Fruit fly (Drosophila melanogaster) whole organism, embryonic: ENCODE results near the gene CG10214.

Experiments used
- B-H1 ChIP-seq: fragments of 200-800 bp; sonication (Bioruptor generic); IDR thresholded peaks from 3 replicates; pipeline ENCODE4 v1.3.6; 2022; ENCODE audit warnings: missing biosample characterization, missing genetic modification characterization
- CG10431 ChIP-seq: fragments of 200-800 bp; sonication (Bioruptor generic); optimal IDR thresholded peaks from 3 replicates; lab custom pipeline; 2018; ENCODE audit warnings: missing biosample characterization, mild to moderate bottlenecking, missing genetic modification characterization
- CG1233 ChIP-seq: fragments of 200-800 bp; sonication (Bioruptor generic); optimal IDR thresholded peaks from 4 replicates; lab custom pipeline; 2018; ENCODE audit warnings: missing biosample characterization, mild to moderate bottlenecking, missing genetic modification characterization
- CG15011 ChIP-seq: fragments of 200-800 bp; sonication (Bioruptor generic); optimal IDR thresholded peaks from 3 replicates; lab custom pipeline; 2018; ENCODE audit warnings: missing biosample characterization, mild to moderate bottlenecking, missing genetic modification characterization
- CG16863 ChIP-seq: fragments of 200-800 bp; sonication (Bioruptor generic); optimal IDR thresholded peaks from 3 replicates; lab custom pipeline; 2016; ENCODE audit warnings: missing biosample characterization, missing genetic modification characterization
- CG17912 ChIP-seq: fragments of 200-800 bp; sonication (Bioruptor generic); optimal IDR thresholded peaks from 2 replicates; lab custom pipeline; 2018; ENCODE audit warnings: missing biosample characterization, mild to moderate bottlenecking, missing genetic modification characterization
- CG1832 ChIP-seq: fragments of 200-800 bp; sonication (Bioruptor generic); optimal IDR thresholded peaks from 2 replicates; lab custom pipeline; 2017; ENCODE audit warnings: missing biosample characterization, mild to moderate bottlenecking, missing genetic modification characterization, inconsistent platforms
- CG2875 ChIP-seq: fragments of 200-800 bp; sonication (Bioruptor generic); optimal IDR thresholded peaks from 2 replicates; lab custom pipeline; 2017; ENCODE audit warnings: missing biosample characterization, mild to moderate bottlenecking, missing genetic modification characterization, missing genetic modification reagents
- CG30020 ChIP-seq: fragments of 200-800 bp; optimal IDR thresholded peaks from 2 replicates; lab custom pipeline; 2019; ENCODE audit warnings: missing biosample characterization, mild to moderate bottlenecking, missing genetic modification characterization, moderate library complexity
- CG34422 ChIP-seq: fragments of 200-800 bp; sonication (Bioruptor generic); IDR thresholded peaks from 3 replicates; pipeline ENCODE4 v1.3.6; 2022; ENCODE audit warnings: missing biosample characterization, missing genetic modification characterization
- CG3726 ChIP-seq: fragments of 200-800 bp; sonication (Bioruptor generic); IDR thresholded peaks from 3 replicates; pipeline ENCODE4, ENCODE4 v1.3.6; 2022; ENCODE audit warnings: missing biosample characterization, missing genetic modification characterization
- CG6175 ChIP-seq: fragments of 200-800 bp; sonication (Bioruptor generic); IDR thresholded peaks from 3 replicates; pipeline ENCODE4 v1.3.6; 2022; ENCODE audit warnings: missing biosample characterization, missing genetic modification characterization
- CG6689 ChIP-seq: fragments of 200-800 bp; sonication (Bioruptor generic); IDR thresholded peaks from 2 replicates; pipeline ENCODE4 v1.3.6; 2022; ENCODE audit warnings: missing biosample characterization, missing genetic modification characterization
- CG7987 ChIP-seq: fragments of 200-800 bp; sonication (Bioruptor generic); optimal IDR thresholded peaks from 2 replicates; lab custom pipeline; 2018; ENCODE audit warnings: missing biosample characterization, mild to moderate bottlenecking, missing genetic modification characterization, moderate library complexity
- HLH3B ChIP-seq: fragments of 200-800 bp; sonication (Bioruptor generic); IDR thresholded peaks from 2 replicates; pipeline ENCODE4 v1.3.6; 2022; ENCODE audit warnings: missing biosample characterization, missing genetic modification characterization
- HLH54F ChIP-seq: fragments of 200-800 bp; sonication (Bioruptor generic); optimal IDR thresholded peaks from 3 replicates; lab custom pipeline; 2016; ENCODE audit warnings: missing biosample characterization, missing genetic modification characterization
- HmgD ChIP-seq: fragments of 200-800 bp; sonication (Bioruptor generic); optimal IDR thresholded peaks from 3 replicates; lab custom pipeline; 2016; ENCODE audit warnings: missing biosample characterization, missing genetic modification characterization
- Poxn ChIP-seq: fragments of 200-800 bp; sonication (Bioruptor generic); IDR thresholded peaks from 2 replicates; pipeline ENCODE4 v1.3.6; 2022; ENCODE audit warnings: missing biosample characterization, missing genetic modification characterization
- Scr ChIP-seq: fragments of 200-800 bp; sonication (Bioruptor generic); IDR thresholded peaks from 2 replicates; pipeline ENCODE4 v1.3.6; 2022; ENCODE audit warnings: missing biosample characterization, missing genetic modification characterization; ENCODE audit not compliant: partially characterized antibody
- Side ChIP-seq: fragments of 200-800 bp; sonication (Bioruptor generic); optimal IDR thresholded peaks from 2 replicates; lab custom pipeline; 2016; ENCODE audit warnings: missing biosample characterization, missing genetic modification characterization
- Sox100B ChIP-seq: fragments of 200-800 bp; sonication (Bioruptor generic); optimal IDR thresholded peaks from 3 replicates; lab custom pipeline; 2018; ENCODE audit warnings: missing biosample characterization, mild to moderate bottlenecking, missing genetic modification characterization
- Spps ChIP-seq: fragments of 200-800 bp; sonication (Bioruptor generic); optimal IDR thresholded peaks from 2 replicates; lab custom pipeline; 2018; ENCODE audit warnings: missing biosample characterization, mild to moderate bottlenecking, missing genetic modification characterization
- Sry-δ ChIP-seq: fragments of 200-800 bp; sonication (Bioruptor generic); optimal IDR thresholded peaks from 2 replicates; lab custom pipeline; 2016; ENCODE audit warnings: missing biosample characterization, missing genetic modification characterization
- Stat92E ChIP-seq, 3 experiments: fragments of >200 bp in 2 of 3; fragments of 200-800 bp in 1 of 3; sonication (Bioruptor generic) in 1 of 3; optimal IDR thresholded peaks; 2 replicates each; lab custom pipeline; 2017 to 2019; ENCODE audit warnings: missing biosample characterization in 3 of 3, missing genetic modification characterization in 3 of 3, mild to moderate bottlenecking in 1 of 3, moderate library complexity in 1 of 3
- TFAM ChIP-seq: fragments of 200-800 bp; sonication (Bioruptor generic); optimal IDR thresholded peaks from 2 replicates; lab custom pipeline; 2017; ENCODE audit warnings: missing biosample characterization, missing genetic modification characterization, inconsistent platforms
- ap ChIP-seq: fragments of 200-800 bp; sonication (Bioruptor generic); IDR thresholded peaks from 2 replicates; pipeline ENCODE4 v1.3.6; 2022; ENCODE audit warnings: missing biosample characterization, missing genetic modification characterization
- ase ChIP-seq: fragments of 200-800 bp; sonication (Bioruptor generic); IDR thresholded peaks from 3 replicates; pipeline ENCODE4 v1.3.6; 2022; ENCODE audit warnings: missing biosample characterization, missing genetic modification characterization
- bigmax ChIP-seq: fragments of 200-800 bp; sonication (Bioruptor generic); optimal IDR thresholded peaks from 2 replicates; lab custom pipeline; 2018; ENCODE audit warnings: missing biosample characterization, mild to moderate bottlenecking, missing genetic modification characterization
- cas ChIP-seq: fragments of 200-800 bp; sonication (Bioruptor generic); IDR thresholded peaks from 2 replicates; pipeline ENCODE4 v1.3.6; 2022; ENCODE audit warnings: missing biosample characterization, missing genetic modification characterization
- cato ChIP-seq: fragments of 200-800 bp; sonication (Bioruptor generic); optimal IDR thresholded peaks from 2 replicates; lab custom pipeline; 2016; ENCODE audit warnings: missing biosample characterization, missing genetic modification characterization, borderline replicate concordance
- croc ChIP-seq: fragments of 200-800 bp; sonication (Bioruptor generic); conservative IDR thresholded peaks from 3 replicates; pipeline ENCODE4 v1.3.6; 2022; ENCODE audit warnings: missing biosample characterization, missing genetic modification characterization
- da ChIP-seq: fragments of 200-800 bp; sonication (Bioruptor generic); optimal IDR thresholded peaks from 2 replicates; lab custom pipeline; 2016; ENCODE audit warnings: missing biosample characterization, missing genetic modification characterization
- danr ChIP-seq: fragments of 200-800 bp; sonication (Bioruptor generic); IDR thresholded peaks from 2 replicates; pipeline ENCODE4 v1.3.6; 2022; ENCODE audit warnings: missing biosample characterization, missing genetic modification characterization
- dati ChIP-seq: fragments of 200-800 bp; sonication (Bioruptor generic); IDR thresholded peaks from 2 replicates; pipeline ENCODE4 v1.3.6; 2022; ENCODE audit warnings: missing biosample characterization, missing genetic modification characterization
- dmrt11E ChIP-seq: fragments of 200-800 bp; sonication (Bioruptor generic); optimal IDR thresholded peaks from 3 replicates; lab custom pipeline; 2018; ENCODE audit warnings: missing biosample characterization, mild to moderate bottlenecking, missing genetic modification characterization, moderate library complexity
- dysf ChIP-seq: fragments of 200-800 bp; sonication (Bioruptor generic); IDR thresholded peaks from 3 replicates; pipeline ENCODE4 v1.3.6; 2022; ENCODE audit warnings: missing biosample characterization, missing genetic modification characterization
- emc ChIP-seq: fragments of 200-800 bp; sonication (Bioruptor generic); optimal IDR thresholded peaks from 2 replicates; lab custom pipeline; 2016; ENCODE audit warnings: missing biosample characterization, missing genetic modification characterization
- fd64A ChIP-seq: fragments of 200-800 bp; sonication (Bioruptor generic); optimal IDR thresholded peaks from 3 replicates; lab custom pipeline; 2018; ENCODE audit warnings: missing biosample characterization, mild to moderate bottlenecking, missing genetic modification characterization
- grau ChIP-seq: fragments of 200-800 bp; optimal IDR thresholded peaks from 3 replicates; lab custom pipeline; 2019; ENCODE audit warnings: missing biosample characterization, mild to moderate bottlenecking, missing genetic modification characterization, moderate library complexity
- ham ChIP-seq: fragments of 200-800 bp; sonication (Bioruptor generic); IDR thresholded peaks from 2 replicates; pipeline ENCODE4 v1.3.6; 2022; ENCODE audit warnings: missing biosample characterization, missing genetic modification characterization
- her ChIP-seq: fragments of 200-800 bp; sonication (Bioruptor generic); optimal IDR thresholded peaks from 2 replicates; lab custom pipeline; 2016; ENCODE audit warnings: missing biosample characterization, missing genetic modification characterization
- oc ChIP-seq: fragments of 200-800 bp; sonication (Bioruptor generic); optimal IDR thresholded peaks from 2 replicates; lab custom pipeline; 2018; ENCODE audit warnings: missing biosample characterization, mild to moderate bottlenecking, missing genetic modification characterization, moderate library complexity
- pan ChIP-seq, 4 experiments: fragments of >200 bp in 3 of 4; fragments of 200-800 bp in 1 of 4; sonication (Bioruptor generic) in 1 of 4; optimal IDR thresholded peaks in 3 of 4; IDR thresholded peaks in 1 of 4; 2 replicates each; pipeline versions ENCODE4 v1.3.6 to Lab custom; 2017 to 2022; ENCODE audit warnings: missing biosample characterization in 2 of 4, missing genetic modification characterization in 2 of 4, mixed read lengths in 1 of 4
- psq ChIP-seq: fragments of 200-800 bp; sonication (Bioruptor generic); optimal IDR thresholded peaks from 2 replicates; lab custom pipeline; 2017; ENCODE audit warnings: missing biosample characterization, missing genetic modification characterization
- row ChIP-seq: fragments of 200-800 bp; sonication (Bioruptor generic); IDR thresholded peaks from 3 replicates; pipeline ENCODE4 v1.3.6; 2022; ENCODE audit warnings: missing biosample characterization, missing genetic modification characterization
- tll ChIP-seq, 2 experiments: fragments of 200-800 bp in 1 of 2; fragments of >200 bp in 1 of 2; sonication (Bioruptor generic) in 1 of 2; optimal IDR thresholded peaks; 2 replicates each; lab custom pipeline; 2017 to 2019; ENCODE audit warnings: missing biosample characterization in 2 of 2, missing genetic modification characterization in 2 of 2, mild to moderate bottlenecking in 1 of 2, moderate library complexity in 1 of 2
- zfh1 ChIP-seq: fragments of 200-800 bp; sonication (Bioruptor generic); IDR thresholded peaks from 3 replicates; pipeline ENCODE4 v1.3.6; 2022; ENCODE audit warnings: missing biosample characterization, missing genetic modification characterization
- zfh2 ChIP-seq: fragments of 200-800 bp; sonication (Bioruptor generic); optimal IDR thresholded peaks from 2 replicates; lab custom pipeline; 2016; ENCODE audit warnings: missing biosample characterization, missing genetic modification characterization

The CG10214 gene

DNA sequence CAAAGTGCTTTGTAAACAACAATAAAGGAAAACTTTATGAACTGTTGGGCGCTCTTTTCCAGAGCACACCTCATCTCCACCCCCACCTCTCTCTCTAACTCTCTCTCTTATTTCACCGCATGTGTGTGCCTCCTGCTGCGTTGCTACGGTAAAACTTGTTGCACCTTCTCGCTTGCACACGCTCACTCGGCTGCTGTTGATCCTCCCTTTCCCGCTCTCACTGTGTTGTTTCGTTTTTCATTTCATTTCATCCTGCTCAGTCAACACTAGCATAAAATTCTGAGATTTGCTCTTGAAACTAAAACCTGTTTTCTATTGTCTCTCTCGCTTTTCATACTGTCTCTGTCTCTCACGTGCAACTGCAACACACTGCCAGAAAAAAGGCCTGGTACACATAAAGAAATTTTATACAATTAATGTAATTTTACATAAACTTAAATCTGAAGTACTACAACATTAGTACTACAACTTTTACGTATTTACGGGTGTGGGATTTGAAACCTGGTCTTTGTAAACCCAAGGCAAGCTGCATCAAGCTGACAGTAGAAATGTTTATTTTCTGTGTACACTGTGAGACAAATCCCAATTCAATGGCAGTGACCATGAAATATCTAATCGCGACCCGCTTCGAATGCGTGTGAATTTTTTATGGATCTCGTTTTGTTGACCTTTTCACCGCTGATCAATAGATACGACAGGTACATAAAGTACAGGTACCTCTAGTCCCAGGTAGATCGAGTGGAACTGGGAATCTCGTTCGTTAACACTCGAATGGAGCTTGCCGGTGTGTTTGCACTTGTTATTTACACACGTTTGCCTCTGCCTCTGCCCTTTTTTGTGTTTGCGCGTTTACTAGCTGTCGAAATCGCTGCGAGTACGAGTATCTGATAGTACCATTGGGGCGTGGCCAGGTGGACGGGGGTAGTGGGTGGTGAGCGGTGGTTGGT, 15.4 kb upstream of the CG10214 start (continued):
- TF ChIP-seq B-H1 (GFP tag; lab: Robert Waterston, UW) (peak; percentile 49; the same call in 2 of the 3 replicates), tll (GFP tag; optimal IDR thresholded peaks at IDR 0.05; lab: Kevin White, UChicago) (peak in 1 of 2 experiments; percentile 80), da (peak; percentile 23), emc (GFP tag; lab: Kevin White, UChicago) (peak; percentile 8), HmgD (GFP tag; lab: Kevin White, UChicago) (peak; percentile 6), croc (peak; percentile 87), CG16863 (peak; percentile 88), CG10431 (peak; percentile 75), CG7987 (GFP tag; lab: Kevin White, UChicago) (peak; percentile 88), row (GFP tag; lab: Robert Waterston, UW) (peak; percentile 89), CG1832 (GFP tag; lab: Kevin White, UChicago) (peak; percentile 78), dati (peak; percentile 66), pan (optimal IDR thresholded peaks at IDR 0.05; lab: Kevin White, UChicago) (no peak), pan (GFP tag; optimal IDR thresholded peaks at IDR 0.05 in 1 of 2, IDR thresholded peaks at IDR 0.05 in 1 of 2) (peak in 1 of 2 experiments; percentile 81), TFAM (GFP tag; lab: Kevin White, UChicago) (peak; percentile 61), cas (GFP tag; lab: Robert Waterston, UW) (no peak), dysf (GFP tag; lab: Robert Waterston, UW) (peak; percentile 74; the same call in 2 of the 3 replicates), HLH3B (GFP tag; lab: Robert Waterston, UW) (peak; percentile 79), ase (GFP tag; lab: Robert Waterston, UW) (peak; percentile 61; the same call in 2 of the 3 replicates), fd64A (GFP tag; lab: Kevin White, UChicago) (peak; percentile 55), CG6175 (peak; percentile 28; the same call in 1 of the 3 replicates), CG6689 (GFP tag; lab: Robert Waterston, UW) (peak; percentile 89), dmrt11E (tag; lab: Kevin White, UChicago) (peak; percentile 98), CG2875 (peak; percentile 93), cato (GFP tag; lab: Kevin White, UChicago) (peak; percentile 73), CG3726 (GFP tag; lab: Robert Waterston, UW) (peak; percentile 76), CG1233 (GFP tag; lab: Kevin White, UChicago) (peak; percentile 85), danr (GFP tag; lab: Robert Waterston, UW) (peak; percentile 78), CG30020 (tag; lab: Kevin White, UChicago) (peak; percentile 68), psq (GFP tag; lab: Kevin White, UChicago) (peak; percentile 52), CG15011 (GFP tag; lab: Kevin White, UChicago) (peak; percentile 70), Sox100B (GFP tag; lab: Kevin White, UChicago) (peak; percentile 87), zfh1 (GFP tag; lab: Robert Waterston, UW) (peak; percentile 95), Side (peak; percentile 55), CG17912 (GFP tag; lab: Kevin White, UChicago) (peak; percentile 10), ap (peak; percentile 49), her (GFP tag; lab: Kevin White, UChicago) (peak; percentile 50), Spps (tag; lab: Kevin White, UChicago) (peak; percentile 92), bigmax (GFP tag; lab: Kevin White, UChicago) (peak; percentile 47), zfh2 (GFP tag; lab: Kevin White, UChicago) (no peak), oc (tag; lab: Kevin White, UChicago) (peak; percentile 97), grau (tag; lab: Kevin White, UChicago) (peak; percentile 86), CG34422 (GFP tag; lab: Robert Waterston, UW) (peak; percentile 77), Scr (GFP tag; lab: Robert Waterston, UW) (no peak), HLH54F (GFP tag; lab: Kevin White, UChicago) (peak; percentile 50), ham (GFP tag; lab: Robert Waterston, UW) (no peak), Poxn (no peak), Sry-δ (GFP tag; lab: Kevin White, UChicago) (peak; percentile 27), Stat92E (GFP tag; optimal IDR thresholded peaks at IDR 0.05; lab: Kevin White, UChicago) (peak in 1 of 3 experiments; percentile 94)
